Worm (Caenorhabditis elegans) whole organism, late embryonic: ENCODE results near the gene rgs-4.

Experiments used
- C08G9.2 ChIP-seq: sonication (generic microtip); optimal IDR thresholded peaks from 2 replicates; lab custom pipeline; 2016; ENCODE audit warnings: mild to moderate bottlenecking, missing genetic modification characterization, moderate library complexity, missing compliant biosample characterization
- ceh-48 ChIP-seq: sonication (generic microtip); optimal IDR thresholded peaks from 2 replicates; lab custom pipeline; 2016; ENCODE audit warnings: missing genetic modification characterization, inconsistent platforms, missing compliant biosample characterization
- ceh-9 ChIP-seq: sonication (generic microtip); optimal IDR thresholded peaks from 2 replicates; lab custom pipeline; 2016; ENCODE audit warnings: mild to moderate bottlenecking, missing genetic modification characterization, inconsistent platforms, missing compliant biosample characterization
- elt-2 ChIP-seq: sonication (generic microtip); optimal IDR thresholded peaks from 2 replicates; lab custom pipeline; 2016; ENCODE audit warnings: missing genetic modification reagents, missing genetic modification characterization, missing compliant biosample characterization
- elt-4 ChIP-seq: sonication (generic microtip); optimal IDR thresholded peaks from 2 replicates; lab custom pipeline; 2016; ENCODE audit warnings: missing genetic modification characterization, missing compliant biosample characterization
- lim-6 ChIP-seq: sonication (generic microtip); optimal IDR thresholded peaks from 2 replicates; lab custom pipeline; 2016; ENCODE audit warnings: missing genetic modification characterization, missing compliant biosample characterization
- nhr-11 ChIP-seq: fragments of 150-350 bp; optimal IDR thresholded peaks from 2 replicates; lab custom pipeline; 2014; ENCODE audit warnings: missing biosample characterization, missing genetic modification characterization
- pha-4 ChIP-seq: fragments of 150-350 bp; optimal IDR thresholded peaks from 2 replicates; lab custom pipeline; 2018; ENCODE audit warnings: missing biosample characterization, missing genetic modification reagents, missing genetic modification characterization
- pqm-1 ChIP-seq: sonication (generic microtip); optimal IDR thresholded peaks from 2 replicates; lab custom pipeline; 2016; ENCODE audit warnings: missing genetic modification characterization, missing compliant biosample characterization
- unc-42 ChIP-seq: sonication (generic microtip); optimal IDR thresholded peaks from 2 replicates; lab custom pipeline; 2016; ENCODE audit warnings: missing genotype, missing genetic modification characterization, missing compliant biosample characterization

- no peak for TF ChIP-seq pha-4 (tag; lab: Kevin White, UChicago)
- no peak for TF ChIP-seq elt-4 (tag; lab: Kevin White, UChicago)
- no peak for TF ChIP-seq pqm-1 (tag; lab: Kevin White, UChicago)
- no peak for TF ChIP-seq nhr-11 (tag; lab: Kevin White, UChicago)
- no peak for TF ChIP-seq ceh-9 (tag; lab: Kevin White, UChicago)
- no peak for TF ChIP-seq ceh-48 (tag; lab: Kevin White, UChicago)
- no peak for TF ChIP-seq C08G9.2 (tag; lab: Kevin White, UChicago)
- no peak for TF ChIP-seq lim-6 (tag; lab: Kevin White, UChicago)
- no peak for TF ChIP-seq elt-2 (tag; lab: Kevin White, UChicago)
- TF ChIP-seq unc-42 (tag; lab: Kevin White, UChicago): no peak
These were observed 45.9 kb upstream of the rgs-4 start, which contains the start of gene Y38E10A.9 for ce11 chrII:12608653-12609052.
